Worm (Caenorhabditis elegans) whole organism, late embryonic: ENCODE results near the gene pxn-2.

Source experiments
- T23F11.4 ChIP-seq: fragments of 200-800 bp; sonication (Bioruptor generic); optimal IDR thresholded peaks from 2 replicates; lab custom pipeline; 2018; ENCODE audit warnings: mild to moderate bottlenecking, missing genetic modification characterization, missing compliant biosample characterization
- ama-1 ChIP-seq: fragments of 150-350 bp; optimal IDR thresholded peaks from 2 replicates; lab custom pipeline; 2014
- dve-1 ChIP-seq: sonication (generic microtip); optimal IDR thresholded peaks from 2 replicates; lab custom pipeline; 2017; ENCODE audit warnings: antibody characterized with exemption, mild to moderate bottlenecking, missing genetic modification characterization, missing compliant biosample characterization
- ets-4 ChIP-seq: sonication (generic microtip); optimal IDR thresholded peaks from 2 replicates; lab custom pipeline; 2016; ENCODE audit warnings: missing genetic modification characterization, missing compliant biosample characterization
- hlh-15 ChIP-seq: sonication (generic microtip); optimal IDR thresholded peaks from 2 replicates; lab custom pipeline; 2016; ENCODE audit warnings: missing genetic modification characterization, missing compliant biosample characterization
- madf-2 ChIP-seq: sonication (generic microtip); optimal IDR thresholded peaks from 2 replicates; lab custom pipeline; 2017; ENCODE audit warnings: missing genetic modification characterization, missing compliant biosample characterization
- mec-3 ChIP-seq: sonication (generic microtip); optimal IDR thresholded peaks from 2 replicates; lab custom pipeline; 2016; ENCODE audit warnings: borderline replicate concordance, missing genetic modification characterization, missing compliant biosample characterization
- nfya-1 ChIP-seq: sonication (generic microtip); optimal IDR thresholded peaks from 2 replicates; lab custom pipeline; 2017; ENCODE audit warnings: missing genetic modification characterization, mild to moderate bottlenecking, missing compliant biosample characterization, antibody characterized with exemption, moderate library complexity
- nhr-11 ChIP-seq: fragments of 150-350 bp; optimal IDR thresholded peaks from 2 replicates; lab custom pipeline; 2014; ENCODE audit warnings: missing biosample characterization, missing genetic modification characterization
- pha-4 ChIP-seq: fragments of 150-350 bp; optimal IDR thresholded peaks from 2 replicates; lab custom pipeline; 2018; ENCODE audit warnings: missing biosample characterization, missing genetic modification reagents, missing genetic modification characterization
- tbx-2 ChIP-seq: sonication (generic microtip); optimal IDR thresholded peaks from 2 replicates; lab custom pipeline; 2016; ENCODE audit warnings: missing genetic modification characterization, missing compliant biosample characterization

DNA sequence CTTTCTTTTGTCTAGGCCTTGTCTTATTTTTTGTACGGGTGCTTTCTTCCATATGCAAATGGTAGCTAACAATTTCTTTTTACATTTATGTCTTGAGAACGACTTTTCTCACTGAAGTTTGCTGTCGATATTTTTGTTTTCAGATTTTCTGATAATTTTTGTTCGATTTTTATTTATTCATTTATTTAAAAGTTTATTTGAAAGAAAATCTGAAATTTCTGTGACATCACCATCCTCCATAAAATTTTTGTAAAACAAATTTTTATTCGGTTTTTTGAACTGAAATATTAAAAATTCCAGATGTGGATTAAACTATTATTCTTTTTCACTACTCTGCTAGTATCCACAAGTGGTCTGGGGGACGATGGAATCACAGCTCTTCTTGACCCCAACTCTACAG lies 25.3 kb downstream of the pxn-2 start, which contains the start of gene pbo-4:
- no peak for TF ChIP-seq mec-3 (tag; lab: Kevin White, UChicago)
- no peak for TF ChIP-seq nfya-1 (tag; lab: Kevin White, UChicago)
- no peak for TF ChIP-seq madf-2
- no peak for TF ChIP-seq pha-4
- TF ChIP-seq tbx-2 (tag; lab: Kevin White, UChicago): no peak
- TF ChIP-seq nhr-11 (tag; lab: Kevin White, UChicago): no peak
- TF ChIP-seq dve-1 (tag; lab: Kevin White, UChicago): no peak
- no peak for TF ChIP-seq hlh-15 (tag; lab: Kevin White, UChicago)
- no peak for TF ChIP-seq ets-4 (tag; lab: Kevin White, UChicago)
- no peak for TF ChIP-seq T23F11.4 (GFP tag; lab: Kevin White, UChicago)
- TF ChIP-seq ama-1 (lab: Kevin White, UChicago): no peak
